Fruit fly (Drosophila melanogaster) whole organism: Measurements from ENCODE around the gene CG11000.

ENCODE experiments used
- CG8478 ChIP-seq: fragments of >200 bp; optimal IDR thresholded peaks from 2 replicates; lab custom pipeline; 2018; ENCODE audit warnings: inconsistent platforms
- EcR ChIP-seq, 2 experiments: fragments of >200 bp; optimal IDR thresholded peaks; 2 replicates each; lab custom pipeline; 2017; ENCODE audit warnings: missing biosample characterization in 2 of 2, missing genetic modification characterization in 2 of 2, missing genetic modification reagents in 2 of 2
- pan ChIP-seq: fragments of >200 bp; optimal IDR thresholded peaks from 2 replicates; lab custom pipeline; 2017
- usp ChIP-seq: fragments of >200 bp; optimal IDR thresholded peaks from 2 replicates; lab custom pipeline; 2017; ENCODE audit warnings: missing biosample characterization, missing genetic modification characterization, mixed read lengths

DNA sequence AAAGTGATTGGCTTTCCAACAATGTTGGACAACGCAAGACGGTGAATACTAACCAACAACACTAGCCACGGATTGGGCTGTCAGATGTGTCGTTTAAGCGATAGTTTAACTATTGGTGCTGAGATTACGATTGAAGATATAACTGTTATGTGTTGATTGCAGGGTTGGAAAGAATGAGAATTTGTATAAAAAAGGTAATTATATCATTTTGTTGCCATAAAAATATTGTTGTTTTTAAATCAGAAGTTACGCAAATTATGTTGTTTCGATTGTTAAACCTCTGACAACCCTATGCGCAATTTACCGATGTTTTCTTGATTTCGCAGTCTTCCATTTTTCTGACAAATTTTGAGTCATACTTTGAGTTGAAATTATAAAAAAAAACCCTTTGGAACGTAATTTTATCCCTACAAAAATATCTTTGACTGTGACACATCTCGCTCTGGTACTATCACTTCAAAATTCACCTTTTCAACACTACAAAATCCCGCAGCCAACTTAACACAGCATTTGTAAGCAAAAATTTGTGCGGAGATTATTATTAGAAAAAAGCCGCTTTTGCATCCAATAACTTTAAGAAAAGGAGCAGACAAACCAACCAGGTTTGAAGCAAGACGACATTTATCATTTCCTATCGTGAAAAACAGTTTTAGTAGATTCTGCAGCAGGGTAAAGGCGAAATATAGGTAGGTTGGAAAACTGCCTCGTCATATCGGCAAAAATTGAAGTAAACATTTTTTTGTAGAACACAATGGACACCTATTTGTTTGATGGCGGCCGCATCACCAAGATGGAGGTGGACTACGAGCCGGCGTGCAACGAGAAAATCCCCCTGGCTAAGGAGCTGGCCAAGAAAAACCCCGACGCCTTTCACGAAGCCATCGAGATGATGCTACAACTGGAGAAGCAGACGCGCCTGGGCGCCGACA is 12.8 kb upstream of the CG11000 start, which contains the start of the genes Hat1 and Rpn5:
- TF ChIP-seq EcR (GFP tag; optimal IDR thresholded peaks at IDR 0.05; lab: Kevin White, UChicago) (no peak), CG8478 (lab: Kevin White, UChicago) (no peak), pan (lab: Kevin White, UChicago) (no peak), usp (GFP tag; lab: Kevin White, UChicago) (no peak)
